Fruit fly (Drosophila melanogaster): ENCODE measurements around the gene CG32061.
A peak's percentile ranks its signal among the peaks of the same experiment; 100 is the strongest.

CG32061 gene

dm6 chr3L:10446998-10447397 is 16.6 kb upstream of the CG32061 start (continued):
- TF ChIP-seq lz (GFP tag; optimal IDR thresholded peaks at IDR 0.05): no peak
- TF ChIP-seq CG8119 (GFP tag; IDR thresholded peaks at IDR 0.05): peak; percentile 79
- TF ChIP-seq CG11294 (GFP tag; IDR thresholded peaks at IDR 0.05): no peak
- peak; percentile 20 for TF ChIP-seq CG10631 (GFP tag; optimal IDR thresholded peaks at IDR 0.05)
- TF ChIP-seq CG16779 (tag; optimal IDR thresholded peaks at IDR 0.05): no peak
- TF ChIP-seq Ets96B (tag; optimal IDR thresholded peaks at IDR 0.05): no peak
- no peak for TF ChIP-seq CG6792 (GFP tag; optimal IDR thresholded peaks at IDR 0.05)
- no peak for TF ChIP-seq CG8632 (GFP tag; optimal IDR thresholded peaks at IDR 0.05)
- no peak for TF ChIP-seq salr (GFP tag; optimal IDR thresholded peaks at IDR 0.05)
- peak; percentile 45; the same call in 1 of the 2 replicates for TF ChIP-seq Gug (GFP tag; IDR thresholded peaks at IDR 0.05)
- no peak for TF ChIP-seq Ets21C (GFP tag; optimal IDR thresholded peaks at IDR 0.05)

- TF ChIP-seq svp (GFP tag) (no peak), CG4318 (GFP tag; optimal IDR thresholded peaks at IDR 0.05) (no peak), CG6854 (GFP tag; optimal IDR thresholded peaks at IDR 0.05) (no peak), Blimp-1 (GFP tag; optimal IDR thresholded peaks at IDR 0.05) (no peak), OdsH (GFP tag; optimal IDR thresholded peaks at IDR 0.05) (no peak), net (GFP tag; optimal IDR thresholded peaks at IDR 0.05) (no peak), Hr39 (GFP tag; optimal IDR thresholded peaks at IDR 0.05) (no peak), topi (GFP tag; optimal IDR thresholded peaks at IDR 0.05) (no peak), lz (GFP tag; optimal IDR thresholded peaks at IDR 0.05) (no peak), Hr38 (GFP tag; optimal IDR thresholded peaks at IDR 0.05) (no peak), acj6 (GFP tag; optimal IDR thresholded peaks at IDR 0.05) (no peak), fd85E (GFP tag; optimal IDR thresholded peaks at IDR 0.05) (no peak), Gug (GFP tag; IDR thresholded peaks at IDR 0.05) (no peak), Eip75B (GFP tag; optimal IDR thresholded peaks at IDR 0.05) (no peak), CG10631 (GFP tag; optimal IDR thresholded peaks at IDR 0.05) (no peak), CG8319 (GFP tag; optimal IDR thresholded peaks at IDR 0.05) (no peak), Sox102F (GFP tag; optimal IDR thresholded peaks at IDR 0.05) (no peak), CG9139 (GFP tag; optimal IDR thresholded peaks at IDR 0.05) (no peak), Sox14 (GFP tag; optimal IDR thresholded peaks at IDR 0.05) (no peak), ss (GFP tag; optimal IDR thresholded peaks at IDR 0.05) (no peak)
Measured at dm6 chr3L:10449725-10450124, 13.9 kb upstream of the CG32061 start.

DNA sequence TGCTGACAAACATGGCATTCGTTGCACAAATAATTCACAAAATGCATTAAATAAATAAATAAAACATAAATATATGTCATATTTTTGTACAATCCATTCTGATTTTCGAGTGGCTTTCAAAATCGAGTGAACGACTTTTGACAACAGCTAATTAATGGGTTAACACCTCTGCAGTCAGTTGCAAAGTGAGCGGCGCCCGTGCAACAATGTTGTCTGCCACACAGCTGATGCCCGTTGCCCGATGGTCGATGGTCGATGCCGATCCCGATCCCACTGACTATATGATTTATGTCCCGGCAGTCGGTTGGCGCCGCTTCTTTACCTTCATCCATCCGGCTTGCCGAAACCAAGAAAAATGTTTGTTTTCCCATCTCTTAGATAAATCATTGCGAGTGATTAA is 4.5 kb upstream of the CG32061 start:
- TF ChIP-seq dsx (GFP tag; optimal IDR thresholded peaks at IDR 0.05; ENCODE audit: poor library complexity, severe bottlenecking): peak; percentile 97
- peak; percentile 21 for TF ChIP-seq achi (GFP tag; optimal IDR thresholded peaks at IDR 0.05)
- TF ChIP-seq CG11762 (GFP tag; optimal IDR thresholded peaks at IDR 0.05; ENCODE audit: insufficient read depth): no peak

DNA sequence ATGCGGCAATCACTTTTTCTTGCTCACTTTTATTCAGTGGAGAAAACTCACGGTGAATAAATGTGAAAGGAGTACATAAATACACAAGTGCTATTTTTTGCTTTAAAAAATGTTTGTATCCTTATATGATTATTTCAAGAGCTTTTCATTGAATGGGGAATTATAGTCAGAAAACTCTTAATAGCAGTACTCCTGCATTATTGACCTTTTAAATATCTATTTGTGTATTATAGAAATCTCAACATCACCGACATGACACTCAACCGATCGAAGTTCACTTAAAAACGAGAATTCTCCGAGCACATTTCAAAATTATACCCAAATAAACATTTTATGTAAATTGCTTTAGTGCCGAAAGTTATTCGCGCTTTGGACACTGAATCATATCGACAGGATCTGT is 1.3 kb downstream of the CG32061 start, which contains the start of gene S-Lap3:
TSS of gene S-Lap3 (plus strand) at position 301 of the 400 bp plus-strand sequence.
- TF ChIP-seq CG3919 (GFP tag; optimal IDR thresholded peaks at IDR 0.05) (no peak), CG8319 (GFP tag; optimal IDR thresholded peaks at IDR 0.05) (no peak), fd59A (GFP tag; optimal IDR thresholded peaks at IDR 0.05) (no peak), Sox15 (GFP tag; optimal IDR thresholded peaks at IDR 0.05) (no peak), Met (GFP tag; optimal IDR thresholded peaks at IDR 0.05) (no peak), Eip93F (GFP tag; optimal IDR thresholded peaks at IDR 0.05) (no peak), CG32006 (GFP tag; optimal IDR thresholded peaks at IDR 0.05) (no peak), CG6808 (GFP tag; optimal IDR thresholded peaks at IDR 0.05) (no peak), dac (GFP tag; optimal IDR thresholded peaks at IDR 0.05) (no peak), Smox (GFP tag; optimal IDR thresholded peaks at IDR 0.05) (no peak), Hr4 (GFP tag; optimal IDR thresholded peaks at IDR 0.05) (no peak), CG6854 (GFP tag; optimal IDR thresholded peaks at IDR 0.05) (no peak), fkh (GFP tag; optimal IDR thresholded peaks at IDR 0.05) (no peak)

Data from whole organism, prepupa.